Worm (Caenorhabditis elegans): ENCODE measurements around the gene C31G12.3.

DNA sequence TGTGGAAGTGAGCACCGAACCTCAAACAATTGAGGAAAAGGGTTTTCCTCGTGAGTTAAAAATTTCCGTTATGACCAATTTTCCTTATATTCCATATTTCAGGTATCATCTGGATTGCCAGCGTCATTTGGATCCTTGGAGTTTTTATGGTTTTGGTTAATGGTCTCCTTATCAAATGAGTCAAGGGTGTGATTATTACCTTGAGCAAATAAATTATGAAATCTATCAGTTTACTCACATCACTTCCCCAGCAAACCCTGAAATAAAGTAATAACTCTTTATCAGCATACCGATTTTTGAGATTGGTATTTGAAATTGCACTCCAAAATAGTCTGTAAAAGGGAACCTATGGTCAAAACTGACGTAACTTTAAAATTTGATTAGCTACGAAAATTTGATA, 40.6 kb upstream of the C31G12.3 start:
- TF ChIP-seq flt-1 (GFP tag; IDR thresholded peaks at IDR 0.05) = no peak
- no peak for TF ChIP-seq cog-1 (tag; optimal IDR thresholded peaks at IDR 0.05)
- TF ChIP-seq med-1 (GFP tag; optimal IDR thresholded peaks at IDR 0.05; ENCODE audit: insufficient read depth) = no peak
